Fruit fly (Drosophila melanogaster) whole organism, wandering third instar larva: ENCODE measurements around the gene shv.
A peak's percentile ranks its signal among the peaks of the same experiment; 100 is the strongest.

Experiments
- Abd-B ChIP-seq: fragments of >200 bp; optimal IDR thresholded peaks from 2 replicates; lab custom pipeline; 2017; ENCODE audit warnings: missing biosample characterization, missing genetic modification characterization
- CG32264 ChIP-seq: fragments of 200-800 bp; sonication (Bioruptor generic); optimal IDR thresholded peaks from 2 replicates; lab custom pipeline; 2016; ENCODE audit warnings: missing biosample characterization, missing genetic modification characterization
- CG9705 ChIP-seq: fragments of 200-800 bp; sonication (Bioruptor generic); optimal IDR thresholded peaks from 2 replicates; lab custom pipeline; 2018; ENCODE audit warnings: missing biosample characterization, mild to moderate bottlenecking, missing genetic modification characterization
- CrebA ChIP-seq: fragments of 200-800 bp; sonication (Bioruptor generic); optimal IDR thresholded peaks from 2 replicates; lab custom pipeline; 2016; ENCODE audit warnings: missing biosample characterization, mild to moderate bottlenecking, missing genetic modification characterization, borderline replicate concordance
- Dfd ChIP-seq: fragments of >200 bp; optimal IDR thresholded peaks from 2 replicates; lab custom pipeline; 2017; ENCODE audit warnings: missing biosample characterization, missing genetic modification characterization
- Dif ChIP-seq: fragments of 200-275, 200-300 bp; sonication (Bioruptor generic); optimal IDR thresholded peaks from 2 replicates; lab custom pipeline; 2018; ENCODE audit warnings: missing biosample characterization, missing genetic modification characterization; ENCODE audit not compliant: partially characterized antibody
- GATAd ChIP-seq: sonication (Bioruptor generic); optimal IDR thresholded peaks from 2 replicates; lab custom pipeline; 2016; ENCODE audit warnings: missing biosample characterization, missing genetic modification characterization
- HLH106 ChIP-seq: fragments of 200-800 bp; optimal IDR thresholded peaks from 3 replicates; lab custom pipeline; 2019; ENCODE audit warnings: missing biosample characterization, mild to moderate bottlenecking, missing genetic modification characterization, moderate library complexity
- Hnf4 ChIP-seq: fragments of 200-800 bp; sonication (Bioruptor generic); optimal IDR thresholded peaks from 2 replicates; lab custom pipeline; 2016; ENCODE audit warnings: missing biosample characterization, mild to moderate bottlenecking, missing genetic modification characterization
- Hr78 ChIP-seq: fragments of >200 bp; optimal IDR thresholded peaks from 2 replicates; lab custom pipeline; 2017; ENCODE audit warnings: missing biosample characterization, missing genetic modification characterization
- Hr83 ChIP-seq: fragments of 200-300 bp; sonication (Bioruptor generic); optimal IDR thresholded peaks from 2 replicates; lab custom pipeline; 2016; ENCODE audit warnings: missing biosample characterization, mild to moderate bottlenecking, missing genetic modification characterization, moderate library complexity; ENCODE audit not compliant: poor library complexity, severe bottlenecking
- Jra ChIP-seq: sonication (Bioruptor generic); optimal IDR thresholded peaks from 2 replicates; lab custom pipeline; 2016; ENCODE audit warnings: missing biosample characterization, missing genetic modification characterization
- Mio ChIP-seq: sonication (Bioruptor generic); optimal IDR thresholded peaks from 2 replicates; lab custom pipeline; 2016; ENCODE audit warnings: missing biosample characterization, missing genetic modification characterization
- Myc ChIP-seq: fragments of >200 bp; optimal IDR thresholded peaks from 2 replicates; lab custom pipeline; 2017
- N ChIP-seq: fragments of >200 bp; optimal IDR thresholded peaks from 2 replicates; lab custom pipeline; 2018; ENCODE audit warnings: missing biosample characterization, missing external identifiers, missing genetic modification characterization
- OdsH ChIP-seq: fragments of 200-800 bp; sonication (Bioruptor generic); optimal IDR thresholded peaks from 2 replicates; lab custom pipeline; 2016; ENCODE audit warnings: missing biosample characterization, mild to moderate bottlenecking, missing genetic modification characterization
- Rel ChIP-seq, 2 experiments: fragments of 200-800 bp; sonication (Bioruptor generic) in 1 of 2; optimal IDR thresholded peaks; 2 replicates in 1 of 2; 3 replicates in 1 of 2; lab custom pipeline; 2016 to 2019; ENCODE audit warnings: mild to moderate bottlenecking in 2 of 2, missing biosample characterization in 2 of 2, missing genetic modification characterization in 2 of 2, moderate library complexity in 1 of 2
- Sp1 ChIP-seq: fragments of 200-800 bp; sonication (Bioruptor generic); optimal IDR thresholded peaks from 3 replicates; lab custom pipeline; 2019; ENCODE audit warnings: missing biosample characterization, mild to moderate bottlenecking, missing genetic modification characterization, moderate library complexity
- Vsx2 ChIP-seq: fragments of 200-300, 225-300 bp; sonication (Bioruptor generic); optimal IDR thresholded peaks from 2 replicates; lab custom pipeline; 2018; ENCODE audit warnings: missing biosample characterization, missing genetic modification characterization; ENCODE audit not compliant: partially characterized antibody
- br ChIP-seq: fragments of 200-800 bp; sonication (Bioruptor generic); optimal IDR thresholded peaks from 2 replicates; lab custom pipeline; 2016; ENCODE audit warnings: missing biosample characterization, missing genetic modification characterization
- brk ChIP-seq: fragments of 200-800 bp; sonication (Bioruptor generic); optimal IDR thresholded peaks from 2 replicates; lab custom pipeline; 2016; ENCODE audit warnings: missing biosample characterization, mild to moderate bottlenecking, missing genetic modification characterization
- dl ChIP-seq, 2 experiments: fragments of 175-275, 200-275 bp in 1 of 2; fragments of 200-275 bp in 1 of 2; sonication (Bioruptor generic); optimal IDR thresholded peaks; lab custom pipeline; 2018; ENCODE audit warnings: mild to moderate bottlenecking in 2 of 2, missing biosample characterization in 2 of 2, missing genetic modification characterization in 2 of 2, moderate library complexity in 2 of 2; ENCODE audit not compliant: partially characterized antibody in 2 of 2, insufficient read depth in 1 of 2
- dmrt93B ChIP-seq: fragments of 200-800 bp; sonication (Bioruptor generic); optimal IDR thresholded peaks from 2 replicates; lab custom pipeline; 2018; ENCODE audit warnings: missing biosample characterization, mild to moderate bottlenecking, missing genetic modification characterization
- dsf ChIP-seq: sonication (Bioruptor generic); optimal IDR thresholded peaks from 2 replicates; lab custom pipeline; 2016; ENCODE audit warnings: missing biosample characterization, missing genetic modification characterization, borderline replicate concordance
- ey ChIP-seq: fragments of 200-800 bp; sonication (Bioruptor generic); optimal IDR thresholded peaks from 2 replicates; lab custom pipeline; 2016; ENCODE audit warnings: missing biosample characterization, missing genetic modification characterization
- foxo ChIP-seq, 2 experiments: fragments of 200-800 bp; sonication (Bioruptor generic); optimal IDR thresholded peaks; 2 replicates in 1 of 2; 3 replicates in 1 of 2; lab custom pipeline; 2016 to 2017; ENCODE audit warnings: missing biosample characterization in 2 of 2, missing genetic modification characterization in 2 of 2
- fru ChIP-seq: fragments of 200-800 bp; sonication (Bioruptor generic); optimal IDR thresholded peaks from 3 replicates; lab custom pipeline; 2016; ENCODE audit warnings: missing biosample characterization, mild to moderate bottlenecking, missing genetic modification characterization
- h ChIP-seq: fragments of 200-800 bp; sonication (Bioruptor generic); optimal IDR thresholded peaks from 3 replicates; lab custom pipeline; 2016; ENCODE audit warnings: missing biosample characterization, mild to moderate bottlenecking, missing genetic modification characterization
- jim ChIP-seq: fragments of 175-275, 200-325 bp; sonication (Bioruptor generic); optimal IDR thresholded peaks from 2 replicates; lab custom pipeline; 2016; ENCODE audit warnings: missing biosample characterization, mild to moderate bottlenecking, missing genetic modification characterization
- lola ChIP-seq: fragments of >200 bp; optimal IDR thresholded peaks from 2 replicates; lab custom pipeline; 2017; ENCODE audit warnings: missing biosample characterization, missing genetic modification characterization
- pan ChIP-seq: fragments of >200 bp; optimal IDR thresholded peaks from 2 replicates; lab custom pipeline; 2017
- psq ChIP-seq: fragments of 200-800 bp; sonication (Bioruptor generic); optimal IDR thresholded peaks from 3 replicates; lab custom pipeline; 2017; ENCODE audit warnings: missing biosample characterization, mild to moderate bottlenecking, missing genetic modification characterization, moderate library complexity
- rgr ChIP-seq: fragments of 200-800 bp; sonication (Bioruptor generic); optimal IDR thresholded peaks from 3 replicates; lab custom pipeline; 2016; ENCODE audit warnings: missing biosample characterization, mild to moderate bottlenecking, missing genetic modification characterization
- sage ChIP-seq: fragments of 200-800 bp; sonication (Bioruptor generic); optimal IDR thresholded peaks from 2 replicates; lab custom pipeline; 2016; ENCODE audit warnings: missing biosample characterization, mild to moderate bottlenecking, missing genetic modification characterization
- sv ChIP-seq: fragments of 200-800 bp; sonication (Bioruptor generic); optimal IDR thresholded peaks from 3 replicates; lab custom pipeline; 2016; ENCODE audit warnings: missing biosample characterization, missing genetic modification characterization
- tai ChIP-seq: sonication (Bioruptor generic); optimal IDR thresholded peaks from 2 replicates; lab custom pipeline; 2016; ENCODE audit warnings: missing biosample characterization, missing genetic modification characterization
- usp ChIP-seq: fragments of >200 bp; optimal IDR thresholded peaks from 2 replicates; lab custom pipeline; 2017; ENCODE audit warnings: missing biosample characterization, missing genetic modification characterization
- woc ChIP-seq: sonication (Bioruptor generic); optimal IDR thresholded peaks from 2 replicates; lab custom pipeline; 2016; ENCODE audit warnings: missing biosample characterization, mild to moderate bottlenecking, missing genetic modification characterization

Gene shv

DNA sequence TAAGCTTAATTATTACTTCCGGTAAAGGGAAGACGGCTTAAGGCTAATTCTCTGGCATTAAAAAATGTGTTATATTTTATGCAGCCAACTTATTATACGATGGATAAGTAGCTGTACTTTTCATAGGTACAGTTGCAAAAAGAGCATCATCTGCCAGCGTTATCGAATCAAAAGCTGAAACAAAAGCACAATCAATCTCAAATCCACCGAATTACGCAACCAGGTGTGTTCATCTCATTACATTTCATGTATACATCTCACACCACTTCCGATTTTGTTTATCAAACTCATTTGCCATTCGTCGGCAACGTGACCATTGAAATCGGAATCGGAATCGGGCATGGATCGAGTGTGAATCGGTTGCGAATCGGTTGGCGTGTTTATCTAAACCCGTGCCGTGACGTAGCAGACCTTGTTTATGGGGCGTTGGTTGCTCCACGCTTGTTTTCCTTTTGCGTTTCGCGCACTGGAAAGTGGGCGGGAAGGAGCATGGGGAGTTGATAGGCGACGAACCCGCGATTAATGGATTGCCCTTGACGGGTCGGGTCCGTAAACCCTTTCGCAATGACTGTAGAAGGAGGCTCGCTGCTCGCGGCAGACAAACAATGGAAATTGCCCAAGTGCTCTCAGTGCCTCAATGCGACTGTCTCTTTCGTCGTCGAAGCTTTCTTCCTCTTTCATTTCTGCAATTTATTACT is 32.4 kb downstream of the shv start:
- TF ChIP-seq CrebA (GFP tag; lab: Kevin White, UChicago): peak; percentile 17
- TF ChIP-seq sv (GFP tag; lab: Kevin White, UChicago): peak; percentile 54
- no peak for TF ChIP-seq foxo (GFP tag; optimal IDR thresholded peaks at IDR 0.05; lab: Kevin White, UChicago)
- TF ChIP-seq ey (GFP tag; lab: Kevin White, UChicago): no peak
- no peak for TF ChIP-seq CG9705 (GFP tag; lab: Kevin White, UChicago)
- no peak for TF ChIP-seq Hr83 (GFP tag; lab: Kevin White, UChicago)
- no peak for TF ChIP-seq Hnf4 (GFP tag; lab: Kevin White, UChicago)
- TF ChIP-seq dl (GFP tag; optimal IDR thresholded peaks at IDR 0.05; lab: Kevin White, UChicago; ENCODE audit: insufficient read depth in 1 of 2, partially characterized antibody in 2 of 2): no peak
- no peak for TF ChIP-seq Hr78
- no peak for TF ChIP-seq Rel (GFP tag; optimal IDR thresholded peaks at IDR 0.05; lab: Kevin White, UChicago)
- TF ChIP-seq Rel (tag; optimal IDR thresholded peaks at IDR 0.05; lab: Kevin White, UChicago): no peak

DNA sequence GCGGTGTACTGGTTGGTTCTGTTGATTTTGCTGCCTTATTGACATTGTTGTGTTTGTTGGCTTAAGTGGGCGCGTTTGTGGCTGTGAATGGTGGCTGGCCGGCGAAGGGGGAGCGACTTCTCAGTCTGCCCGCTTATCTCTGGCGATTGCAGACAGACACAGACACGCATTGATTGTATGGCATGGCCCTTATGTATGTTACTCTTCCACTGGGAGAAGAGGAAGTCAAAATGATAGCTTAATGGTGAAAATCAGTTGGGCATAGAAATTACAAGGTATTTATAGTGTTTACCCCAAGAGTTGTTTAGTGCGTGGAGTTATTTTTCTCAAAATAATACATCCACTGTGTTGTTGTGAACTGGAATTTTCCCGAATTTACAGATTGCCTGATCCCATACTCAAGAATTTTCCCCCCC is 32.9 kb downstream of the shv start:
- TF ChIP-seq tai (peak; percentile 98), CrebA (GFP tag; lab: Kevin White, UChicago) (no peak), OdsH (GFP tag; lab: Kevin White, UChicago) (peak; percentile 96), lola (GFP tag; lab: Kevin White, UChicago) (no peak), HLH106 (tag; lab: Kevin White, UChicago) (peak; percentile 56), Myc (no peak), dmrt93B (GFP tag; lab: Kevin White, UChicago) (peak; percentile 74), CG9705 (GFP tag; lab: Kevin White, UChicago) (peak; percentile 81), dl (GFP tag; optimal IDR thresholded peaks at IDR 0.05; lab: Kevin White, UChicago; ENCODE audit: insufficient read depth in 1 of 2, partially characterized antibody in 2 of 2) (no peak), psq (GFP tag; lab: Kevin White, UChicago) (peak; percentile 92), brk (GFP tag; lab: Kevin White, UChicago) (peak; percentile 85), N (GFP tag; lab: Kevin White, UChicago) (no peak), foxo (GFP tag; optimal IDR thresholded peaks at IDR 0.05; lab: Kevin White, UChicago) (peak; percentile 64 to 92), sage (GFP tag; lab: Kevin White, UChicago) (peak; percentile 82), Hnf4 (GFP tag; lab: Kevin White, UChicago) (peak; percentile 98), fru (GFP tag; lab: Kevin White, UChicago) (peak; percentile 97), usp (GFP tag; lab: Kevin White, UChicago) (no peak), Sp1 (GFP tag; lab: Kevin White, UChicago) (peak; percentile 88), br (peak; percentile 96), woc (peak; percentile 65), Abd-B (GFP tag; lab: Kevin White, UChicago) (no peak), jim (GFP tag; lab: Kevin White, UChicago) (peak; percentile 98), Mio (GFP tag; lab: Kevin White, UChicago) (peak; percentile 68), Hr78 (no peak), h (peak; percentile 98), sv (GFP tag; lab: Kevin White, UChicago) (no peak), rgr (GFP tag; lab: Kevin White, UChicago) (peak; percentile 96), pan (lab: Kevin White, UChicago) (no peak), Rel (GFP tag; optimal IDR thresholded peaks at IDR 0.05; lab: Kevin White, UChicago) (peak; percentile 65), Rel (tag; optimal IDR thresholded peaks at IDR 0.05; lab: Kevin White, UChicago) (peak; percentile 74), Dif (no peak), Hr83 (GFP tag; lab: Kevin White, UChicago) (peak; percentile 100), Dfd (GFP tag; lab: Kevin White, UChicago) (no peak), Vsx2 (no peak), dsf (GFP tag; lab: Kevin White, UChicago) (peak; percentile 94), Jra (GFP tag; lab: Kevin White, UChicago) (peak; percentile 98), CG32264 (peak; percentile 86), ey (GFP tag; lab: Kevin White, UChicago) (peak; percentile 86), GATAd (peak; percentile 94)
- TF ChIP-seq, all 38 proteins: peak for 25
